Fruit fly (Drosophila melanogaster) whole organism, adult: ENCODE measurements around the gene CG13364.

ENCODE experiments used
- CG11617 ChIP-seq: fragments of 200-800 bp; sonication (Bioruptor generic); optimal IDR thresholded peaks from 2 replicates; lab custom pipeline; 2017; ENCODE audit warnings: mild to moderate bottlenecking, missing biosample characterization, missing genetic modification reagents, missing genetic modification characterization
- CG12768 ChIP-seq: fragments of 200-800 bp; sonication (Bioruptor generic); optimal IDR thresholded peaks from 2 replicates; lab custom pipeline; 2017; ENCODE audit warnings: missing biosample characterization, missing genetic modification characterization, mild to moderate bottlenecking, moderate library complexity, missing genetic modification reagents
- CG14711 ChIP-seq: fragments of 200-800 bp; sonication (Bioruptor generic); optimal IDR thresholded peaks from 2 replicates; lab custom pipeline; 2018; ENCODE audit warnings: missing biosample characterization, mild to moderate bottlenecking, missing genetic modification characterization, moderate library complexity
- CG1620 ChIP-seq: fragments of 200-800 bp; sonication (Bioruptor generic); optimal IDR thresholded peaks from 2 replicates; lab custom pipeline; 2016; ENCODE audit warnings: missing biosample characterization, missing genetic modification characterization
- CG33017 ChIP-seq: fragments of 200-800 bp; sonication (Bioruptor generic); optimal IDR thresholded peaks from 2 replicates; lab custom pipeline; 2018; ENCODE audit warnings: missing biosample characterization, mild to moderate bottlenecking, missing genetic modification characterization, moderate library complexity
- CG5204 ChIP-seq: fragments of 200-800 bp; sonication (Bioruptor generic); optimal IDR thresholded peaks from 2 replicates; lab custom pipeline; 2016; ENCODE audit warnings: missing biosample characterization, missing genetic modification characterization
- CG7045 ChIP-seq: fragments of 200-800 bp; sonication (Bioruptor generic); optimal IDR thresholded peaks from 2 replicates; lab custom pipeline; 2017; ENCODE audit warnings: missing biosample characterization, mild to moderate bottlenecking, missing genetic modification characterization
- CG7101 ChIP-seq: fragments of 200-800 bp; sonication (Bioruptor generic); optimal IDR thresholded peaks from 2 replicates; lab custom pipeline; 2018; ENCODE audit warnings: missing biosample characterization, mild to moderate bottlenecking, missing genetic modification characterization, moderate library complexity
- Clk ChIP-seq: fragments of 200-800 bp; sonication (Bioruptor generic); optimal IDR thresholded peaks from 2 replicates; lab custom pipeline; 2017; ENCODE audit warnings: missing biosample characterization, missing genetic modification characterization
- Crg-1 ChIP-seq: fragments of 200-800 bp; sonication (Bioruptor generic); optimal IDR thresholded peaks from 2 replicates; lab custom pipeline; 2016; ENCODE audit warnings: missing biosample characterization, missing genetic modification characterization
- Hr96 ChIP-seq: fragments of 200-800 bp; sonication (Bioruptor generic); optimal IDR thresholded peaks from 2 replicates; lab custom pipeline; 2016; ENCODE audit warnings: missing biosample characterization, missing genetic modification characterization
- Mnt ChIP-seq: fragments of 200-800 bp; sonication (Bioruptor generic); optimal IDR thresholded peaks from 2 replicates; lab custom pipeline; 2016; ENCODE audit warnings: missing biosample characterization, mild to moderate bottlenecking, missing genetic modification characterization
- bab1 ChIP-seq: fragments of 200-800 bp; sonication (Bioruptor generic); optimal IDR thresholded peaks from 3 replicates; lab custom pipeline; 2019; ENCODE audit warnings: missing biosample characterization, mild to moderate bottlenecking, missing genetic modification characterization, moderate library complexity
- cic ChIP-seq: fragments of 200-800 bp; sonication (Bioruptor generic); optimal IDR thresholded peaks from 2 replicates; lab custom pipeline; 2017; ENCODE audit warnings: missing biosample characterization, mild to moderate bottlenecking, missing genetic modification characterization, moderate library complexity
- cnc ChIP-seq, 2 experiments: fragments of >200 bp; optimal IDR thresholded peaks; 2 replicates each; lab custom pipeline; 2017
- kay ChIP-seq: fragments of 200-800 bp; sonication (Bioruptor generic); peaks from one replicate; lab custom pipeline; 2016; ENCODE audit warnings: missing biosample characterization, missing genetic modification characterization, borderline replicate concordance
- ovo ChIP-seq: fragments of 200-800 bp; sonication (Bioruptor generic); optimal IDR thresholded peaks from 2 replicates; lab custom pipeline; 2016; ENCODE audit warnings: missing biosample characterization, missing genetic modification characterization
- pad ChIP-seq: fragments of 200-800 bp; sonication (Bioruptor generic); optimal IDR thresholded peaks from 3 replicates; lab custom pipeline; 2017; ENCODE audit warnings: missing biosample characterization, missing genetic modification characterization, mild to moderate bottlenecking, moderate library complexity, missing genetic modification reagents
- tj ChIP-seq: fragments of 200-800 bp; sonication (Bioruptor generic); optimal IDR thresholded peaks from 3 replicates; lab custom pipeline; 2017; ENCODE audit warnings: missing biosample characterization, mild to moderate bottlenecking, missing genetic modification characterization, moderate library complexity
- toe ChIP-seq: fragments of 200-800 bp; sonication (Bioruptor generic); optimal IDR thresholded peaks from 2 replicates; lab custom pipeline; 2016; ENCODE audit warnings: missing biosample characterization, missing genetic modification characterization

CG13364 gene

dm6 chrX:621132-621555, 3.9 kb downstream of the CG13364 start, which contains the start of the genes CG13365 and Vsp37A:
TSS of gene CG13365 (minus strand) at chrX:621215.
TSS of gene Vsp37A (plus strand) at chrX:621530.
- TF ChIP-seq cnc (optimal IDR thresholded peaks at IDR 0.05; lab: Kevin White, UChicago), result no peak
- TF ChIP-seq CG7045 (GFP tag; lab: Kevin White, UChicago), result peak; percentile 48
- peak; percentile 69 for TF ChIP-seq toe (GFP tag; lab: Kevin White, UChicago)
- TF ChIP-seq Clk (GFP tag; lab: Kevin White, UChicago), result no peak
- TF ChIP-seq CG7101 (tag; lab: Kevin White, UChicago), result peak; percentile 49
- TF ChIP-seq cic (GFP tag; lab: Kevin White, UChicago), result no peak
- peak; percentile 60 for TF ChIP-seq ovo (GFP tag; lab: Kevin White, UChicago)
- no peak for TF ChIP-seq CG33017 (tag; lab: Kevin White, UChicago)
- peak; percentile 41 for TF ChIP-seq tj (GFP tag; lab: Kevin White, UChicago)
- TF ChIP-seq CG1620 (GFP tag; lab: Kevin White, UChicago), result peak; percentile 83
- peak; percentile 78 for TF ChIP-seq CG11617
- peak; percentile 71 for TF ChIP-seq Mnt (GFP tag; lab: Kevin White, UChicago)
- no peak for TF ChIP-seq CG5204
- peak; percentile 69 for TF ChIP-seq Crg-1 (GFP tag; lab: Kevin White, UChicago)
- peak; percentile 47 for TF ChIP-seq bab1
- peak; percentile 1 for TF ChIP-seq CG12768
- TF ChIP-seq kay (GFP tag; lab: Kevin White, UChicago), result no peak
- TF ChIP-seq Hr96 (GFP tag; lab: Kevin White, UChicago), result no peak
- TF ChIP-seq pad, result peak; percentile 38
- peak; percentile 15 for TF ChIP-seq CG14711 (tag; lab: Kevin White, UChicago)

dm6 chrX:620102-620430, 4.9 kb downstream of the CG13364 start, which contains the start of gene spdi:
TSS of gene spdi (minus strand) at chrX:620195.
- TF ChIP-seq tj (GFP tag; lab: Kevin White, UChicago) (peak; percentile 6), toe (GFP tag; lab: Kevin White, UChicago) (no peak), bab1 (peak; percentile 50)

- no peak for TF ChIP-seq bab1
- TF ChIP-seq ovo (GFP tag; lab: Kevin White, UChicago), result peak; percentile 82
- no peak for TF ChIP-seq toe (GFP tag; lab: Kevin White, UChicago)
- TF ChIP-seq kay (GFP tag; lab: Kevin White, UChicago), result no peak
- TF ChIP-seq CG5204, result no peak
- TF ChIP-seq Clk (GFP tag; lab: Kevin White, UChicago), result no peak
- no peak for TF ChIP-seq Hr96 (GFP tag; lab: Kevin White, UChicago)
- no peak for TF ChIP-seq tj (GFP tag; lab: Kevin White, UChicago)
- TF ChIP-seq CG7045 (GFP tag; lab: Kevin White, UChicago), result no peak
- TF ChIP-seq CG12768, result no peak
- no peak for TF ChIP-seq CG33017 (tag; lab: Kevin White, UChicago)
- TF ChIP-seq Mnt (GFP tag; lab: Kevin White, UChicago), result no peak
- no peak for TF ChIP-seq CG1620 (GFP tag; lab: Kevin White, UChicago)
- peak; percentile 94 for TF ChIP-seq pad
Observed at dm6 chrX:619220-620101, 5.5 kb downstream of the CG13364 start.

dm6 chrX:618583-618982, 6.4 kb downstream of the CG13364 start:
- no peak for TF ChIP-seq kay (GFP tag; lab: Kevin White, UChicago)
- TF ChIP-seq CG33017 (tag; lab: Kevin White, UChicago), result no peak
- TF ChIP-seq bab1, result peak; percentile 27
- no peak for TF ChIP-seq Crg-1 (GFP tag; lab: Kevin White, UChicago)
- TF ChIP-seq ovo (GFP tag; lab: Kevin White, UChicago), result peak; percentile 66

DNA sequence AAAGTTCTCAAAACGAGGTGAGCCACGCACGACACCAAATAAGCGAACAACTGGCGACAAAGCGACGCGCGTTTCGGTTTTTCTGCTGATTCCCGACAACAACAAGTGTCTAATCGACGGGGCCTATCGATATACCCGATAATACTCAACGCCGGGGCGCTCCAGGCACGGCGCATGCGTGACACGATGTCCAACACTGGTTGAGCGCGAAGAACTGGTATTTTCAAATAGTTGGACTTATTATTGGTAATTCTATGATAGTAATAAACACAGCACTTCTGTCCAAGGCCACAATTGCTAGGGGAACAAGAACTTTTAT, 7.6 kb downstream of the CG13364 start:
- no peak for TF ChIP-seq toe (GFP tag; lab: Kevin White, UChicago)
- peak; percentile 19 for TF ChIP-seq tj (GFP tag; lab: Kevin White, UChicago)
- no peak for TF ChIP-seq CG14711 (tag; lab: Kevin White, UChicago)
- no peak for TF ChIP-seq cnc (optimal IDR thresholded peaks at IDR 0.05; lab: Kevin White, UChicago)
- peak; percentile 24 for TF ChIP-seq CG1620 (GFP tag; lab: Kevin White, UChicago)
- TF ChIP-seq ovo (GFP tag; lab: Kevin White, UChicago), result no peak
- TF ChIP-seq pad, result no peak
- no peak for TF ChIP-seq Clk (GFP tag; lab: Kevin White, UChicago)
- TF ChIP-seq Crg-1 (GFP tag; lab: Kevin White, UChicago), result peak; percentile 47
- TF ChIP-seq Hr96 (GFP tag; lab: Kevin White, UChicago), result no peak
- TF ChIP-seq CG33017 (tag; lab: Kevin White, UChicago), result no peak
- peak; percentile 2 for TF ChIP-seq Mnt (GFP tag; lab: Kevin White, UChicago)
- TF ChIP-seq CG7045 (GFP tag; lab: Kevin White, UChicago), result no peak
- TF ChIP-seq bab1, result peak; percentile 28

DNA sequence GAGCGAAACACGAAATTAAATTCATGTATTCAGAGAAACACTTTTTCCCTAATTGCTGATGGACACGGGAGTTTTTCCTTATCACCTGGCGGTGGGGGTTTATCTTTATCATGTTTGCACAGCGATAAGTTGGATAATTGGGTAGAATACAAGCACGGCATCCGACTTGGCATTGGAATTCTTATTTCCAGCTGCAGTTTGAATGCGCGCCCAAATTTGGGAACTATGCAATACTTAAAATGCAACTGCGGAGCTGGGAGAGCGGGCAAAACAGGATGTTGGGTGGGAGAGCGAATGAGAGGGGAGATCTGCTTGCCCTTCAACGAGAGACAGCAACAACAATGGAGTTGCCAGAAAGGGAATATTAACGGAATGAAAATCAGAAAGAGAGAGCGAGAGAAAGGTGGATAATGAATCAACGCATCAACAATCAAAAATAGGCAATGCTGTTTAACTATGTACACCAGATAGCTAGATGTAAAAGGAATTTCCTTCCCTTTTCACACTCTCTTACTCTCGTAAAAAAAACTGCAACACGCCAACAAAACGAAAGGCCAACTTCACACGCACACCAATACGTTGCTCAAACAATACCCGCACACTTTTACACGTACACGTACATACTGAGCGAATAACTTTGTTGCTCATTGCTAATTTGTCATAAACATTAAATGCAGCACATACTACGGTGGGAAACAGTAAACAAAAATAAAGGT, 8.1 kb downstream of the CG13364 start:
- peak; percentile 34 for TF ChIP-seq bab1
- no peak for TF ChIP-seq Clk (GFP tag; lab: Kevin White, UChicago)
- TF ChIP-seq kay (GFP tag; lab: Kevin White, UChicago), result no peak
- TF ChIP-seq Mnt (GFP tag; lab: Kevin White, UChicago), result no peak
- no peak for TF ChIP-seq CG14711 (tag; lab: Kevin White, UChicago)
- no peak for TF ChIP-seq toe (GFP tag; lab: Kevin White, UChicago)
- no peak for TF ChIP-seq pad
- TF ChIP-seq CG7045 (GFP tag; lab: Kevin White, UChicago), result no peak
- no peak for TF ChIP-seq Crg-1 (GFP tag; lab: Kevin White, UChicago)
- no peak for TF ChIP-seq cic (GFP tag; lab: Kevin White, UChicago)
- TF ChIP-seq tj (GFP tag; lab: Kevin White, UChicago), result no peak
- no peak for TF ChIP-seq ovo (GFP tag; lab: Kevin White, UChicago)
- TF ChIP-seq cnc (optimal IDR thresholded peaks at IDR 0.05; lab: Kevin White, UChicago), result no peak
- TF ChIP-seq Hr96 (GFP tag; lab: Kevin White, UChicago), result no peak
- TF ChIP-seq CG7101 (tag; lab: Kevin White, UChicago), result peak; percentile 22
- no peak for TF ChIP-seq CG1620 (GFP tag; lab: Kevin White, UChicago)
- no peak for TF ChIP-seq CG12768
- TF ChIP-seq CG11617, result no peak
